Fruit fly (Drosophila melanogaster) whole organism, embryonic: ENCODE data around the gene Usp8.

Source experiments
- B-H1 ChIP-seq: fragments of 200-800 bp; sonication (Bioruptor generic); IDR thresholded peaks from 3 replicates; pipeline ENCODE4 v1.3.6; 2022; ENCODE audit warnings: missing biosample characterization, missing genetic modification characterization
- B-H2 ChIP-seq: fragments of 200-800 bp; sonication (Bioruptor generic); optimal IDR thresholded peaks from 2 replicates; lab custom pipeline; 2018; ENCODE audit warnings: missing biosample characterization, mild to moderate bottlenecking, missing genetic modification characterization
- CG11247 ChIP-seq: fragments of 200-800 bp; sonication (Bioruptor generic); IDR thresholded peaks from 2 replicates; pipeline ENCODE4 v1.3.6; 2022; ENCODE audit warnings: missing biosample characterization, missing genetic modification characterization
- CG13123 ChIP-seq: fragments of 200-800 bp; sonication (Bioruptor generic); optimal IDR thresholded peaks from 2 replicates; lab custom pipeline; 2016; ENCODE audit warnings: missing biosample characterization, missing genetic modification characterization
- CG14050 ChIP-seq: fragments of 200-800 bp; sonication (Bioruptor generic); IDR thresholded peaks from 3 replicates; pipeline ENCODE4 v1.3.6; 2022; ENCODE audit warnings: missing biosample characterization, missing genetic modification characterization
- CG14965 ChIP-seq: fragments of 200-800 bp; sonication (Bioruptor generic); optimal IDR thresholded peaks from 2 replicates; lab custom pipeline; 2016; ENCODE audit warnings: missing biosample characterization, missing genetic modification characterization, borderline replicate concordance
- CG18262 ChIP-seq: fragments of 200-800 bp; optimal IDR thresholded peaks from 3 replicates; lab custom pipeline; 2019; ENCODE audit warnings: missing biosample characterization, mild to moderate bottlenecking, missing genetic modification characterization, moderate library complexity
- CG2120 ChIP-seq: fragments of 200-800 bp; sonication (Bioruptor generic); optimal IDR thresholded peaks from 3 replicates; lab custom pipeline; 2016; ENCODE audit warnings: missing biosample characterization, missing genetic modification characterization
- CG2712 ChIP-seq: fragments of 200-800 bp; optimal IDR thresholded peaks from 3 replicates; lab custom pipeline; 2019; ENCODE audit warnings: missing biosample characterization, mild to moderate bottlenecking, missing genetic modification characterization, moderate library complexity
- CG3065 ChIP-seq: fragments of 200-800 bp; sonication (Bioruptor generic); optimal IDR thresholded peaks from 2 replicates; lab custom pipeline; 2016; ENCODE audit warnings: missing biosample characterization, missing genetic modification characterization
- CG33213 ChIP-seq: fragments of 200-800 bp; sonication (Bioruptor generic); optimal IDR thresholded peaks from 3 replicates; lab custom pipeline; 2016; ENCODE audit warnings: missing biosample characterization, missing genetic modification characterization
- CG34224 ChIP-seq: fragments of 200-800 bp; sonication (Bioruptor generic); IDR thresholded peaks from 3 replicates; pipeline ENCODE4 v1.3.6; 2022; ENCODE audit warnings: missing biosample characterization, missing genetic modification characterization; ENCODE audit not compliant: partially characterized antibody
- CG5180 ChIP-seq: fragments of 200-800 bp; sonication (Bioruptor generic); optimal IDR thresholded peaks from 3 replicates; lab custom pipeline; 2017; ENCODE audit warnings: missing biosample characterization, missing genetic modification characterization, mild to moderate bottlenecking, moderate library complexity, missing genetic modification reagents
- CG6854 ChIP-seq: fragments of 200-800 bp; sonication (Bioruptor generic); optimal IDR thresholded peaks from 3 replicates; lab custom pipeline; 2017; ENCODE audit warnings: missing biosample characterization, mild to moderate bottlenecking, missing genetic modification characterization
- Camta ChIP-seq: fragments of 200-800 bp; sonication (Bioruptor generic); optimal IDR thresholded peaks from 2 replicates; lab custom pipeline; 2016; ENCODE audit warnings: missing biosample characterization, missing genetic modification characterization
- Chrac-16 ChIP-seq: fragments of 200-800 bp; sonication (Bioruptor generic); optimal IDR thresholded peaks from 3 replicates; lab custom pipeline; 2016; ENCODE audit warnings: missing biosample characterization, missing genetic modification characterization
- Deaf1 ChIP-seq: fragments of 200-800 bp; optimal IDR thresholded peaks from 3 replicates; lab custom pipeline; 2019; ENCODE audit warnings: missing biosample characterization, mild to moderate bottlenecking, missing genetic modification characterization, moderate library complexity
- Doc3 ChIP-seq: fragments of 200-800 bp; sonication (Bioruptor generic); IDR thresholded peaks from 3 replicates; pipeline ENCODE4 v1.3.6; 2022; ENCODE audit warnings: missing biosample characterization, missing genetic modification characterization; ENCODE audit not compliant: partially characterized antibody
- Fer2 ChIP-seq: fragments of 200-800 bp; sonication (Bioruptor generic); optimal IDR thresholded peaks from 2 replicates; lab custom pipeline; 2018; ENCODE audit warnings: missing biosample characterization, mild to moderate bottlenecking, missing genetic modification characterization, moderate library complexity
- Hmx ChIP-seq: fragments of 200-800 bp; sonication (Bioruptor generic); optimal IDR thresholded peaks from 2 replicates; lab custom pipeline; 2016; ENCODE audit warnings: missing biosample characterization, missing genetic modification characterization
- Kr ChIP-seq: fragments of 200-800 bp; sonication (Bioruptor generic); optimal IDR thresholded peaks from 2 replicates; lab custom pipeline; 2017; ENCODE audit warnings: missing biosample characterization, mild to moderate bottlenecking, missing genetic modification characterization
- MBD-R2 ChIP-seq: fragments of 200-800 bp; sonication (Bioruptor generic); IDR thresholded peaks from 2 replicates; pipeline ENCODE4 v1.3.6; 2022; ENCODE audit warnings: missing biosample characterization, missing genetic modification characterization
- Meics ChIP-seq: fragments of 200-800 bp; sonication (Bioruptor generic); optimal IDR thresholded peaks from 2 replicates; lab custom pipeline; 2017; ENCODE audit warnings: missing biosample characterization, mild to moderate bottlenecking, missing genetic modification characterization
- Myb ChIP-seq: fragments of 200-800 bp; sonication (Bioruptor generic); optimal IDR thresholded peaks from 2 replicates; lab custom pipeline; 2016; ENCODE audit warnings: missing biosample characterization, missing genetic modification characterization
- Nf-YA ChIP-seq: fragments of 200-800 bp; sonication (Bioruptor generic); IDR thresholded peaks from 2 replicates; pipeline ENCODE4 v1.3.6; 2022; ENCODE audit warnings: missing biosample characterization, missing genetic modification characterization
- Sox102F ChIP-seq: fragments of 200-800 bp; sonication (Bioruptor generic); optimal IDR thresholded peaks from 2 replicates; lab custom pipeline; 2018; ENCODE audit warnings: missing biosample characterization, mild to moderate bottlenecking, missing genetic modification characterization, moderate library complexity
- Sry-β ChIP-seq: fragments of 200-800 bp; sonication (Bioruptor generic); optimal IDR thresholded peaks from 2 replicates; lab custom pipeline; 2018; ENCODE audit warnings: missing biosample characterization, mild to moderate bottlenecking, missing genetic modification characterization, moderate library complexity
- Stat92E ChIP-seq, 3 experiments: fragments of >200 bp in 2 of 3; fragments of 200-800 bp in 1 of 3; sonication (Bioruptor generic) in 1 of 3; optimal IDR thresholded peaks; 2 replicates each; lab custom pipeline; 2017 to 2019; ENCODE audit warnings: missing biosample characterization in 3 of 3, missing genetic modification characterization in 3 of 3, mild to moderate bottlenecking in 1 of 3, moderate library complexity in 1 of 3
- ab ChIP-seq: fragments of 200-800 bp; sonication (Bioruptor generic); optimal IDR thresholded peaks from 2 replicates; lab custom pipeline; 2016; ENCODE audit warnings: missing biosample characterization, missing genetic modification characterization
- ara ChIP-seq: fragments of 200-800 bp; sonication (Bioruptor generic); IDR thresholded peaks from 2 replicates; pipeline ENCODE4 v1.3.6; 2022; ENCODE audit warnings: missing biosample characterization, missing genetic modification characterization
- bcd ChIP-seq: fragments of 200-800 bp; sonication (Bioruptor generic); optimal IDR thresholded peaks from 2 replicates; lab custom pipeline; 2017; ENCODE audit warnings: missing biosample characterization, mild to moderate bottlenecking, missing genetic modification characterization
- cad ChIP-seq: fragments of >200 bp; optimal IDR thresholded peaks from 2 replicates; lab custom pipeline; 2017; ENCODE audit warnings: missing biosample characterization, missing genetic modification characterization
- cg ChIP-seq: fragments of 200-800 bp; sonication (Bioruptor generic); optimal IDR thresholded peaks from 3 replicates; lab custom pipeline; 2019; ENCODE audit warnings: missing biosample characterization, mild to moderate bottlenecking, missing genetic modification characterization, moderate library complexity
- crc ChIP-seq: fragments of 200-800 bp; sonication (Bioruptor generic); optimal IDR thresholded peaks from 2 replicates; lab custom pipeline; 2016; ENCODE audit warnings: missing biosample characterization, missing genetic modification characterization
- da ChIP-seq: fragments of 200-800 bp; sonication (Bioruptor generic); optimal IDR thresholded peaks from 2 replicates; lab custom pipeline; 2016; ENCODE audit warnings: missing biosample characterization, missing genetic modification characterization
- dpn ChIP-seq, 2 experiments: fragments of 200-800 bp; sonication (Bioruptor generic); optimal IDR thresholded peaks; 3 replicates each; lab custom pipeline; 2016; ENCODE audit warnings: missing biosample characterization in 2 of 2, missing genetic modification characterization in 2 of 2
- en ChIP-seq: fragments of 200-800 bp; sonication (Bioruptor generic); optimal IDR thresholded peaks from 2 replicates; lab custom pipeline; 2016; ENCODE audit warnings: missing biosample characterization, missing genetic modification characterization
- ham ChIP-seq: fragments of 200-800 bp; sonication (Bioruptor generic); IDR thresholded peaks from 2 replicates; pipeline ENCODE4 v1.3.6; 2022; ENCODE audit warnings: missing biosample characterization, missing genetic modification characterization
- her ChIP-seq: fragments of 200-800 bp; sonication (Bioruptor generic); optimal IDR thresholded peaks from 2 replicates; lab custom pipeline; 2016; ENCODE audit warnings: missing biosample characterization, missing genetic modification characterization
- jigr1 ChIP-seq: fragments of 200-800 bp; sonication (Bioruptor generic); IDR thresholded peaks from 3 replicates; pipeline ENCODE4 v1.3.6; 2022; ENCODE audit warnings: missing biosample characterization, missing genetic modification characterization
- luna ChIP-seq: fragments of 200-800 bp; sonication (Bioruptor generic); optimal IDR thresholded peaks from 2 replicates; lab custom pipeline; 2016; ENCODE audit warnings: missing biosample characterization, missing genetic modification characterization
- mirr ChIP-seq: fragments of 200-800 bp; sonication (Bioruptor generic); optimal IDR thresholded peaks from 3 replicates; lab custom pipeline; 2018; ENCODE audit warnings: missing biosample characterization, mild to moderate bottlenecking, missing genetic modification characterization
- row ChIP-seq: fragments of 200-800 bp; sonication (Bioruptor generic); IDR thresholded peaks from 3 replicates; pipeline ENCODE4 v1.3.6; 2022; ENCODE audit warnings: missing biosample characterization, missing genetic modification characterization
- sd ChIP-seq: fragments of 200-800 bp; sonication (Bioruptor generic); optimal IDR thresholded peaks from 3 replicates; lab custom pipeline; 2018; ENCODE audit warnings: missing biosample characterization, mild to moderate bottlenecking, missing genetic modification characterization, moderate library complexity
- sens-2 ChIP-seq: fragments of 200-800 bp; sonication (Bioruptor generic); IDR thresholded peaks from 2 replicates; pipeline ENCODE4 v1.3.6; 2022; ENCODE audit warnings: missing biosample characterization, missing genetic modification characterization
- sr ChIP-seq: fragments of 200-800 bp; sonication (Bioruptor generic); IDR thresholded peaks from 3 replicates; pipeline ENCODE4 v1.3.6; 2022; ENCODE audit warnings: missing biosample characterization, missing genetic modification characterization
- tap ChIP-seq: fragments of 200-800 bp; optimal IDR thresholded peaks from 3 replicates; lab custom pipeline; 2019; ENCODE audit warnings: missing biosample characterization, mild to moderate bottlenecking, missing genetic modification characterization, moderate library complexity
- unpg ChIP-seq: fragments of 200-800 bp; sonication (Bioruptor generic); optimal IDR thresholded peaks from 3 replicates; lab custom pipeline; 2018; ENCODE audit warnings: missing biosample characterization, mild to moderate bottlenecking, missing genetic modification characterization, moderate library complexity
- vvl ChIP-seq: fragments of 200-800 bp; sonication (Bioruptor generic); IDR thresholded peaks from 2 replicates; pipeline ENCODE4 v1.3.6; 2022; ENCODE audit warnings: missing biosample characterization, missing genetic modification characterization
- zf30C ChIP-seq: fragments of 200-800 bp; sonication (Bioruptor generic); optimal IDR thresholded peaks from 3 replicates; lab custom pipeline; 2018; ENCODE audit warnings: missing biosample characterization, mild to moderate bottlenecking, missing genetic modification characterization

Gene Usp8

dm6 chr3R:21112742-21113465 is 21.2 kb upstream of the Usp8 start (continued):
- TF ChIP-seq ham (GFP tag; lab: Robert Waterston, UW) (peak; percentile 56; the same call in 1 of the 2 replicates), mirr (GFP tag; lab: Kevin White, UChicago) (no peak), Fer2 (tag; lab: Kevin White, UChicago) (peak; percentile 7), Hmx (GFP tag; lab: Kevin White, UChicago) (peak; percentile 59), crc (peak; percentile 83), Doc3 (GFP tag; lab: Robert Waterston, UW) (no peak), Sry-β (GFP tag; lab: Kevin White, UChicago) (peak; percentile 50), Sox102F (GFP tag; lab: Kevin White, UChicago) (peak; percentile 92), her (GFP tag; lab: Kevin White, UChicago) (peak; percentile 90), en (GFP tag; lab: Kevin White, UChicago) (peak; percentile 79), Myb (GFP tag; lab: Kevin White, UChicago) (peak; percentile 77), vvl (peak; percentile 93), cg (GFP tag; lab: Kevin White, UChicago) (no peak), CG13123 (GFP tag; lab: Kevin White, UChicago) (peak; percentile 80), CG2120 (peak; percentile 93), ara (GFP tag; lab: Robert Waterston, UW) (peak; percentile 85), luna (GFP tag; lab: Kevin White, UChicago) (peak; percentile 80), sr (GFP tag; lab: Robert Waterston, UW) (peak; percentile 76; the same call in 2 of the 3 replicates), dpn (GFP tag; optimal IDR thresholded peaks at IDR 0.05; lab: Kevin White, UChicago) (peak; percentile 90), CG3065 (GFP tag; lab: Kevin White, UChicago) (peak; percentile 78), tap (tag; lab: Kevin White, UChicago) (peak; percentile 90), jigr1 (GFP tag; lab: Robert Waterston, UW) (peak; percentile 46; the same call in 1 of the 3 replicates), B-H1 (GFP tag; lab: Robert Waterston, UW) (peak; percentile 86), CG5180 (GFP tag; lab: Kevin White, UChicago) (peak; percentile 40), CG14050 (peak; percentile 74), cad (no peak), CG2712 (peak; percentile 93), bcd (peak; percentile 78), Nf-YA (GFP tag; lab: Robert Waterston, UW) (peak; percentile 69), zf30C (GFP tag; lab: Kevin White, UChicago) (peak; percentile 88), CG34224 (GFP tag; lab: Robert Waterston, UW) (no peak), Stat92E (GFP tag; optimal IDR thresholded peaks at IDR 0.05; lab: Kevin White, UChicago) (no peak), MBD-R2 (peak; percentile 60; the same call in 1 of the 2 replicates), CG33213 (GFP tag; lab: Kevin White, UChicago) (peak; percentile 83), CG11247 (GFP tag; lab: Robert Waterston, UW) (peak; percentile 81), Deaf1 (tag; lab: Kevin White, UChicago) (no peak), sens-2 (peak; percentile 73), CG14965 (GFP tag; lab: Kevin White, UChicago) (peak; percentile 66), B-H2 (GFP tag; lab: Kevin White, UChicago) (peak; percentile 63), CG6854 (GFP tag; lab: Kevin White, UChicago) (peak; percentile 79), ab (GFP tag; lab: Kevin White, UChicago) (peak; percentile 61), row (peak; percentile 88), sd (peak; percentile 81), Chrac-16 (GFP tag; lab: Kevin White, UChicago) (peak; percentile 80), CG18262 (tag; lab: Kevin White, UChicago) (peak; percentile 89), da (GFP tag; lab: Kevin White, UChicago) (peak; percentile 44), Meics (GFP tag; lab: Kevin White, UChicago) (peak; percentile 51), unpg (GFP tag; lab: Kevin White, UChicago) (peak; percentile 92), Kr (GFP tag; lab: Kevin White, UChicago) (peak; percentile 25), Camta (GFP tag; lab: Kevin White, UChicago) (peak; percentile 83)
